Fruit fly (Drosophila melanogaster) whole organism, embryonic: ENCODE measurements around the gene CG15742.
A peak's percentile ranks its signal among the peaks of the same experiment; 100 is the strongest.

ENCODE experiments used
- ATbp ChIP-seq: fragments of 200-800 bp; sonication (Bioruptor generic); optimal IDR thresholded peaks from 2 replicates; lab custom pipeline; 2017; ENCODE audit warnings: missing biosample characterization, mild to moderate bottlenecking, missing genetic modification characterization, missing genetic modification reagents
- Asciz ChIP-seq: fragments of 200-800 bp; sonication (Bioruptor generic); optimal IDR thresholded peaks from 2 replicates; lab custom pipeline; 2017; ENCODE audit warnings: missing biosample characterization, mild to moderate bottlenecking, missing genetic modification characterization, missing genetic modification reagents
- B-H2 ChIP-seq: fragments of 200-800 bp; sonication (Bioruptor generic); optimal IDR thresholded peaks from 2 replicates; lab custom pipeline; 2018; ENCODE audit warnings: missing biosample characterization, mild to moderate bottlenecking, missing genetic modification characterization
- BEAF-32 ChIP-seq: fragments of 200-800 bp; sonication (Bioruptor generic); optimal IDR thresholded peaks from 3 replicates; lab custom pipeline; 2017; ENCODE audit warnings: missing biosample characterization, missing genetic modification characterization, mild to moderate bottlenecking, moderate library complexity, missing genetic modification reagents
- CG10462 ChIP-seq: fragments of 200-800 bp; sonication (Bioruptor generic); optimal IDR thresholded peaks from 2 replicates; lab custom pipeline; 2016; ENCODE audit warnings: missing biosample characterization, missing genetic modification characterization
- CG1233 ChIP-seq: fragments of 200-800 bp; sonication (Bioruptor generic); optimal IDR thresholded peaks from 4 replicates; lab custom pipeline; 2018; ENCODE audit warnings: missing biosample characterization, mild to moderate bottlenecking, missing genetic modification characterization
- CG13287 ChIP-seq: fragments of 200-800 bp; sonication (Bioruptor generic); IDR thresholded peaks from 2 replicates; pipeline ENCODE4 v1.3.6; 2022; ENCODE audit warnings: missing biosample characterization, missing genetic modification characterization; ENCODE audit not compliant: partially characterized antibody
- CG16815 ChIP-seq: fragments of 200-800 bp; sonication (Bioruptor generic); optimal IDR thresholded peaks from 3 replicates; lab custom pipeline; 2017; ENCODE audit warnings: missing biosample characterization, mild to moderate bottlenecking, missing genetic modification characterization
- CG17385 ChIP-seq: fragments of 200-800 bp; sonication (Bioruptor generic); optimal IDR thresholded peaks from 3 replicates; lab custom pipeline; 2018; ENCODE audit warnings: missing biosample characterization, mild to moderate bottlenecking, missing genetic modification characterization
- CG3065 ChIP-seq: fragments of 200-800 bp; sonication (Bioruptor generic); optimal IDR thresholded peaks from 2 replicates; lab custom pipeline; 2016; ENCODE audit warnings: missing biosample characterization, missing genetic modification characterization
- CG31365 ChIP-seq: fragments of 200-800 bp; sonication (Bioruptor generic); optimal IDR thresholded peaks from 2 replicates; lab custom pipeline; 2018; ENCODE audit warnings: missing biosample characterization, mild to moderate bottlenecking, missing genetic modification characterization
- CG34376 ChIP-seq: fragments of 200-800 bp; sonication (Bioruptor generic); optimal IDR thresholded peaks from 2 replicates; lab custom pipeline; 2018; ENCODE audit warnings: missing biosample characterization, mild to moderate bottlenecking, missing genetic modification characterization
- CG3838 ChIP-seq: fragments of 200-800 bp; sonication (Bioruptor generic); optimal IDR thresholded peaks from 3 replicates; lab custom pipeline; 2016; ENCODE audit warnings: missing biosample characterization, missing genetic modification characterization
- CG7963 ChIP-seq: fragments of 200-800 bp; sonication (Bioruptor generic); IDR thresholded peaks from 3 replicates; pipeline ENCODE4 v1.3.6; 2022; ENCODE audit warnings: missing biosample characterization, missing genetic modification characterization; ENCODE audit not compliant: partially characterized antibody
- CHES-1-like ChIP-seq: fragments of 200-800 bp; sonication (Bioruptor generic); optimal IDR thresholded peaks from 2 replicates; lab custom pipeline; 2016; ENCODE audit warnings: missing biosample characterization, missing genetic modification characterization
- H15 ChIP-seq: fragments of 200-800 bp; sonication (Bioruptor generic); IDR thresholded peaks from 3 replicates; pipeline ENCODE4 v1.3.6; 2022; ENCODE audit warnings: missing biosample characterization, missing genetic modification characterization
- HLH4C ChIP-seq: fragments of 200-800 bp; sonication (Bioruptor generic); IDR thresholded peaks from 3 replicates; pipeline ENCODE4 v1.3.6; 2022; ENCODE audit warnings: missing biosample characterization, missing genetic modification characterization; ENCODE audit not compliant: partially characterized antibody
- Hr78 ChIP-seq, 2 experiments: fragments of 200-800 bp in 1 of 2; fragments of >200 bp in 1 of 2; sonication (Bioruptor generic) in 1 of 2; optimal IDR thresholded peaks; 2 replicates each; lab custom pipeline; 2017 to 2019; ENCODE audit warnings: missing biosample characterization in 2 of 2, missing genetic modification characterization in 2 of 2, mild to moderate bottlenecking in 1 of 2, moderate library complexity in 1 of 2
- Max ChIP-seq: fragments of 200-800 bp; sonication (Bioruptor generic); optimal IDR thresholded peaks from 2 replicates; lab custom pipeline; 2016; ENCODE audit warnings: missing biosample characterization, mild to moderate bottlenecking, missing genetic modification characterization
- NC2β ChIP-seq: fragments of 200-800 bp; sonication (Bioruptor generic); optimal IDR thresholded peaks from 2 replicates; lab custom pipeline; 2016; ENCODE audit warnings: missing biosample characterization, missing genetic modification characterization
- Nf-YC ChIP-seq: fragments of 200-800 bp; optimal IDR thresholded peaks from 3 replicates; lab custom pipeline; 2019; ENCODE audit warnings: missing biosample characterization, mild to moderate bottlenecking, missing genetic modification characterization, moderate library complexity
- Pdp1 ChIP-seq, 2 experiments: fragments of 200-800 bp; sonication (Bioruptor generic); optimal IDR thresholded peaks; 3 replicates each; lab custom pipeline; 2016; ENCODE audit warnings: missing biosample characterization in 2 of 2, missing genetic modification characterization in 2 of 2, mild to moderate bottlenecking in 1 of 2, moderate library complexity in 1 of 2
- Poxn ChIP-seq: fragments of 200-800 bp; sonication (Bioruptor generic); IDR thresholded peaks from 2 replicates; pipeline ENCODE4 v1.3.6; 2022; ENCODE audit warnings: missing biosample characterization, missing genetic modification characterization
- Sry-β ChIP-seq: fragments of 200-800 bp; sonication (Bioruptor generic); optimal IDR thresholded peaks from 2 replicates; lab custom pipeline; 2018; ENCODE audit warnings: missing biosample characterization, mild to moderate bottlenecking, missing genetic modification characterization, moderate library complexity
- Stat92E ChIP-seq, 3 experiments: fragments of >200 bp in 2 of 3; fragments of 200-800 bp in 1 of 3; sonication (Bioruptor generic) in 1 of 3; optimal IDR thresholded peaks; 2 replicates each; lab custom pipeline; 2017 to 2019; ENCODE audit warnings: missing biosample characterization in 3 of 3, missing genetic modification characterization in 3 of 3, mild to moderate bottlenecking in 1 of 3, moderate library complexity in 1 of 3
- Usf ChIP-seq: fragments of 200-800 bp; sonication (Bioruptor generic); optimal IDR thresholded peaks from 2 replicates; lab custom pipeline; 2017; ENCODE audit warnings: missing genotype, missing biosample characterization, missing genetic modification characterization
- abd-A ChIP-seq: fragments of 200-800 bp; sonication (Bioruptor generic); optimal IDR thresholded peaks from 3 replicates; lab custom pipeline; 2019; ENCODE audit warnings: missing biosample characterization, mild to moderate bottlenecking, missing genetic modification characterization, moderate library complexity
- az2 ChIP-seq: fragments of 200-800 bp; sonication (Bioruptor generic); optimal IDR thresholded peaks from 3 replicates; lab custom pipeline; 2016; ENCODE audit warnings: missing biosample characterization, missing genetic modification characterization
- cwo ChIP-seq: fragments of 200-800 bp; sonication (Bioruptor generic); optimal IDR thresholded peaks from 3 replicates; lab custom pipeline; 2017; ENCODE audit warnings: missing biosample characterization, missing genetic modification characterization, mild to moderate bottlenecking, moderate library complexity, missing genetic modification reagents
- gsb-n ChIP-seq: fragments of 200-800 bp; sonication (Bioruptor generic); optimal IDR thresholded peaks from 3 replicates; lab custom pipeline; 2018; ENCODE audit warnings: missing biosample characterization, mild to moderate bottlenecking, missing genetic modification characterization
- hb ChIP-seq: fragments of 200-800 bp; sonication (Bioruptor generic); IDR thresholded peaks from 3 replicates; pipeline ENCODE4 v1.3.6; 2022; ENCODE audit warnings: missing biosample characterization, missing genetic modification characterization; ENCODE audit not compliant: partially characterized antibody
- her ChIP-seq: fragments of 200-800 bp; sonication (Bioruptor generic); optimal IDR thresholded peaks from 2 replicates; lab custom pipeline; 2016; ENCODE audit warnings: missing biosample characterization, missing genetic modification characterization
- inv ChIP-seq: fragments of 200-800 bp; sonication (Bioruptor generic); IDR thresholded peaks from 2 replicates; pipeline ENCODE4 v1.3.6; 2022; ENCODE audit warnings: missing biosample characterization, missing genetic modification characterization; ENCODE audit not compliant: partially characterized antibody
- jigr1 ChIP-seq: fragments of 200-800 bp; sonication (Bioruptor generic); IDR thresholded peaks from 3 replicates; pipeline ENCODE4 v1.3.6; 2022; ENCODE audit warnings: missing biosample characterization, missing genetic modification characterization
- org-1 ChIP-seq: fragments of 200-800 bp; sonication (Bioruptor generic); optimal IDR thresholded peaks from 2 replicates; lab custom pipeline; 2017; ENCODE audit warnings: missing biosample characterization, missing genetic modification characterization
- peb ChIP-seq: fragments of 200-800 bp; sonication (Bioruptor generic); IDR thresholded peaks from 2 replicates; pipeline ENCODE4 v1.3.6; 2022; ENCODE audit warnings: missing biosample characterization, missing genetic modification characterization
- pfk ChIP-seq: fragments of 200-800 bp; sonication (Bioruptor generic); optimal IDR thresholded peaks from 2 replicates; lab custom pipeline; 2018; ENCODE audit warnings: missing biosample characterization, mild to moderate bottlenecking, missing genetic modification characterization, moderate library complexity
- pho ChIP-seq: fragments of 200-800 bp; sonication (Bioruptor generic); optimal IDR thresholded peaks from 2 replicates; lab custom pipeline; 2016; ENCODE audit warnings: missing biosample characterization, missing genetic modification characterization
- phol ChIP-seq: fragments of 200-800 bp; sonication (Bioruptor generic); optimal IDR thresholded peaks from 3 replicates; lab custom pipeline; 2018; ENCODE audit warnings: missing biosample characterization, mild to moderate bottlenecking, missing genetic modification characterization, moderate library complexity
- ranshi ChIP-seq: fragments of 200-800 bp; sonication (Bioruptor generic); IDR thresholded peaks from 2 replicates; pipeline ENCODE4 v1.3.6; 2022; ENCODE audit warnings: missing biosample characterization, missing genetic modification characterization
- slp2 ChIP-seq: fragments of 200-800 bp; sonication (Bioruptor generic); optimal IDR thresholded peaks from 2 replicates; lab custom pipeline; 2016; ENCODE audit warnings: missing biosample characterization, missing genetic modification characterization
- twi ChIP-seq: fragments of 200-800 bp; optimal IDR thresholded peaks from 2 replicates; lab custom pipeline; 2019; ENCODE audit warnings: missing biosample characterization, mild to moderate bottlenecking, missing genetic modification characterization, moderate library complexity
- zf30C ChIP-seq: fragments of 200-800 bp; sonication (Bioruptor generic); optimal IDR thresholded peaks from 3 replicates; lab custom pipeline; 2018; ENCODE audit warnings: missing biosample characterization, mild to moderate bottlenecking, missing genetic modification characterization

The CG15742 gene

dm6 chrX:13233811-13234737 lies 24.2 kb downstream of the CG15742 start (continued):
- TF ChIP-seq pfk (GFP tag; lab: Kevin White, UChicago): no peak
- TF ChIP-seq Pdp1 (GFP tag; optimal IDR thresholded peaks at IDR 0.05; lab: Kevin White, UChicago): peak; percentile 86 to 88
- peak; percentile 55; the same call in 1 of the 2 replicates for TF ChIP-seq peb
- peak; percentile 39 for TF ChIP-seq CG3838
- peak; percentile 69 for TF ChIP-seq CG17385 (GFP tag; lab: Kevin White, UChicago)

- TF ChIP-seq Usf (peak; percentile 14), Hr78 (GFP tag; optimal IDR thresholded peaks at IDR 0.05; lab: Kevin White, UChicago) (peak in 1 of 2 experiments; percentile 54), NC2β (peak; percentile 66), H15 (peak; percentile 84), CG16815 (GFP tag; lab: Kevin White, UChicago) (peak; percentile 36), ATbp (peak; percentile 80), hb (GFP tag; lab: Robert Waterston, UW) (no peak), CG13287 (GFP tag; lab: Robert Waterston, UW) (no peak), CG3065 (no peak), az2 (GFP tag; lab: Kevin White, UChicago) (peak; percentile 71), Max (GFP tag; lab: Kevin White, UChicago) (peak; percentile 37), cwo (peak; percentile 69), CG7963 (GFP tag; lab: Robert Waterston, UW) (no peak), CG1233 (GFP tag; lab: Kevin White, UChicago) (peak; percentile 44), her (GFP tag; lab: Kevin White, UChicago) (peak; percentile 59), abd-A (tag; lab: Kevin White, UChicago) (peak; percentile 13), gsb-n (peak; percentile 7), Asciz (GFP tag; lab: Kevin White, UChicago) (peak; percentile 67), inv (no peak), CG31365 (tag; lab: Kevin White, UChicago) (peak; percentile 19), ranshi (GFP tag; lab: Robert Waterston, UW) (peak; percentile 75), org-1 (GFP tag; lab: Kevin White, UChicago) (peak; percentile 75), Stat92E (GFP tag; optimal IDR thresholded peaks at IDR 0.05; lab: Kevin White, UChicago) (no peak), CHES-1-like (GFP tag; lab: Kevin White, UChicago) (peak; percentile 54), B-H2 (GFP tag; lab: Kevin White, UChicago) (no peak), Nf-YC (tag; lab: Kevin White, UChicago) (peak; percentile 25), BEAF-32 (no peak), Poxn (GFP tag; lab: Robert Waterston, UW) (0 out of 2 replicates have a peak, but pooled peaks have one; percentile 21), pho (GFP tag; lab: Kevin White, UChicago) (peak; percentile 27), slp2 (GFP tag; lab: Kevin White, UChicago) (peak; percentile 33), jigr1 (peak; percentile 59; the same call in 1 of the 3 replicates), twi (tag; lab: Kevin White, UChicago) (peak; percentile 39), zf30C (GFP tag; lab: Kevin White, UChicago) (no peak), CG34376 (no peak), HLH4C (GFP tag; lab: Robert Waterston, UW) (no peak), CG10462 (peak; percentile 5), Sry-β (no peak), phol (tag; lab: Kevin White, UChicago) (peak; percentile 72)
These were observed 25.7 kb downstream of the CG15742 start for dm6 chrX:13232406-13233195.
